Worm (Caenorhabditis elegans) whole organism, L4 larva: ENCODE results near the gene clec-239.

Experiments used
- F37D6.2 ChIP-seq: sonication (generic microtip); optimal IDR thresholded peaks from 2 replicates; lab custom pipeline; 2016; ENCODE audit warnings: mild to moderate bottlenecking, missing genetic modification characterization, missing compliant biosample characterization
- T20F7.1 ChIP-seq: fragments of 200-800 bp; sonication (Bioruptor generic); optimal IDR thresholded peaks from 2 replicates; lab custom pipeline; 2018; ENCODE audit warnings: mild to moderate bottlenecking, missing genetic modification characterization, missing compliant biosample characterization
- aly-2 ChIP-seq: sonication (generic microtip); optimal IDR thresholded peaks from 2 replicates; lab custom pipeline; 2018; ENCODE audit warnings: missing biosample characterization, missing genetic modification characterization
- ama-1 ChIP-seq: fragments of 150-350 bp; optimal IDR thresholded peaks from 2 replicates; lab custom pipeline; 2014; ENCODE audit warnings: inconsistent platforms, mixed read lengths
- fos-1 ChIP-seq: fragments of 150-350 bp; optimal IDR thresholded peaks from 2 replicates; lab custom pipeline; 2014; ENCODE audit warnings: missing biosample characterization, missing genetic modification characterization
- hlh-30 ChIP-seq: sonication (generic microtip); optimal IDR thresholded peaks from 2 replicates; lab custom pipeline; 2017; ENCODE audit warnings: antibody characterized with exemption, mild to moderate bottlenecking, missing genetic modification characterization, missing compliant biosample characterization; ENCODE audit not compliant: insufficient read depth
- nhr-10 ChIP-seq: fragments of 150-350 bp; optimal IDR thresholded peaks from 2 replicates; lab custom pipeline; 2014; ENCODE audit warnings: missing biosample characterization, missing genetic modification characterization
- nhr-77 ChIP-seq: fragments of 150-350 bp; optimal IDR thresholded peaks from 2 replicates; lab custom pipeline; 2014; ENCODE audit warnings: missing biosample characterization, missing genetic modification characterization
- skn-1 ChIP-seq: fragments of 150-350 bp; optimal IDR thresholded peaks from 2 replicates; lab custom pipeline; 2014; ENCODE audit warnings: missing biosample characterization, missing genetic modification characterization
- snpc-4 ChIP-seq: fragments of 150-350 bp; optimal IDR thresholded peaks from 2 replicates; lab custom pipeline; 2014; ENCODE audit warnings: missing biosample characterization, missing genetic modification characterization

ce11 chrV:16956229-16956628, at the start of gene clec-239:
- TF ChIP-seq hlh-30 (tag; lab: Kevin White, UChicago) (no peak), F37D6.2 (tag; lab: Kevin White, UChicago) (no peak), ama-1 (lab: Kevin White, UChicago) (no peak), skn-1 (tag; lab: Kevin White, UChicago) (no peak), fos-1 (no peak), T20F7.1 (GFP tag; lab: Kevin White, UChicago) (no peak), nhr-77 (tag; lab: Kevin White, UChicago) (no peak), snpc-4 (tag; lab: Kevin White, UChicago) (no peak), aly-2 (tag; lab: Kevin White, UChicago) (no peak), nhr-10 (tag; lab: Kevin White, UChicago) (no peak)
